Fruit fly (Drosophila melanogaster): Measurements from ENCODE around the gene CG33493.

The CG33493 gene

DNA sequence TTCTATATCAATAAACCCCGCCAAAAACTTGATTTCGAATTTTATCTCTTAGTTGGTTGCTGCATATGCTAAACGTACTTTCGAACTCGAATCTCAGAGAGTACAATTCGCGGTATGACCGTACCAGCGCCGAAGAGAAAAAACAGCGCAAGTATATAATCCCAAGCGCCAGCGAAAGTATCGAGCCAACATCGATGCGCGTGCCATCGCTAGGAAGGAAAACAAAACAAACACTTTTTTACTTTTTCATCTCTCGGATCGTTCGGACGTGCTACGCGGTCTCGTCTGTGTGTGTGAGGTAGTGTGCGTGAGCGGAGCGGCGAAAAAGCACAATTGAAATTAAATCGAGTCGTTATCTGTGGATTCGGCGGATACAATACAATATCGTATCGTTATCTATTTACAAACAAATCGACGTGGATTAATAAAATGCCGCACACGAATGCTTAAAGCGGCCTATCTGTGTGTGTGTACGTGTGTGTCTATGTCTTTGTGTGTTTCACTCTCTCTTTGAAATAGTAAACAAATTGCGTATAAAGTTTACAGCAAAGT, 28.4 kb downstream of the CG33493 start, which contains the start of gene simj (continued):
- TF ChIP-seq CG7987 (GFP tag; optimal IDR thresholded peaks at IDR 0.05) (peak; percentile 70), Ptx1 (GFP tag; IDR thresholded peaks at IDR 0.05) (no peak), CG13424 (tag; optimal IDR thresholded peaks at IDR 0.05) (peak; percentile 47), CG1603 (tag; optimal IDR thresholded peaks at IDR 0.05) (peak; percentile 89), insv (GFP tag; optimal IDR thresholded peaks at IDR 0.05) (peak in 1 of 2 experiments; percentile 60), CG16815 (GFP tag; optimal IDR thresholded peaks at IDR 0.05) (no peak), CG18599 (GFP tag; optimal IDR thresholded peaks at IDR 0.05) (peak; percentile 61), da (GFP tag; optimal IDR thresholded peaks at IDR 0.05) (no peak), CG17385 (GFP tag; optimal IDR thresholded peaks at IDR 0.05) (peak; percentile 64), mirr (GFP tag; optimal IDR thresholded peaks at IDR 0.05) (peak; percentile 83), tgo (GFP tag; IDR thresholded peaks at IDR 0.05) (0 out of 3 replicates have a peak, but pooled peaks have one; percentile 18), CG12942 (GFP tag; optimal IDR thresholded peaks at IDR 0.05) (no peak), pnt (GFP tag; optimal IDR thresholded peaks at IDR 0.05) (no peak), E2f1 (GFP tag; IDR thresholded peaks at IDR 0.05) (0 out of 2 replicates have a peak, but pooled peaks have one; percentile 16), HLHmδ (GFP tag; optimal IDR thresholded peaks at IDR 0.05) (peak; percentile 75), CG10274 (GFP tag; optimal IDR thresholded peaks at IDR 0.05) (no peak), tio (GFP tag; optimal IDR thresholded peaks at IDR 0.05) (no peak), tx (GFP tag; optimal IDR thresholded peaks at IDR 0.05) (peak; percentile 22), CG4730 (GFP tag; IDR thresholded peaks at IDR 0.05) (no peak), Max (GFP tag; optimal IDR thresholded peaks at IDR 0.05) (peak; percentile 36), yki (optimal IDR thresholded peaks at IDR 0.05) (no peak), CG32767 (GFP tag; IDR thresholded peaks at IDR 0.05) (no peak), nerfin-2 (GFP tag; IDR thresholded peaks at IDR 0.05; ENCODE audit: partially characterized antibody) (peak; percentile 51), knrl (GFP tag; IDR thresholded peaks at IDR 0.05; ENCODE audit: partially characterized antibody) (peak; percentile 81), maf-S (GFP tag; optimal IDR thresholded peaks at IDR 0.05) (no peak), CG10543 (GFP tag; optimal IDR thresholded peaks at IDR 0.05) (peak; percentile 86), Ets97D (GFP tag; optimal IDR thresholded peaks at IDR 0.05) (peak; percentile 86), CG10366 (GFP tag; IDR thresholded peaks at IDR 0.05) (no peak), CG12236 (GFP tag; optimal IDR thresholded peaks at IDR 0.05) (peak; percentile 21), CG10147 (GFP tag; optimal IDR thresholded peaks at IDR 0.05) (peak; percentile 2), az2 (GFP tag; optimal IDR thresholded peaks at IDR 0.05) (peak; percentile 13), CG1647 (GFP tag; optimal IDR thresholded peaks at IDR 0.05) (peak; percentile 13), CG32532 (GFP tag; IDR thresholded peaks at IDR 0.05) (peak; percentile 66), CoRest (tag; optimal IDR thresholded peaks at IDR 0.05) (peak; percentile 38), p53 (GFP tag; optimal IDR thresholded peaks at IDR 0.05) (peak; percentile 53), sens (GFP tag) (peak; percentile 82), Aef1 (GFP tag; IDR thresholded peaks at IDR 0.05) (no peak), prd (optimal IDR thresholded peaks at IDR 0.05) (no peak), prd (GFP tag; IDR thresholded peaks at IDR 0.05) (0 out of 3 replicates have a peak, but pooled peaks have one; percentile 8), CG8765 (GFP tag; IDR thresholded peaks at IDR 0.05) (no peak), grn (GFP tag; optimal IDR thresholded peaks at IDR 0.05) (peak; percentile 68), CG7357 (GFP tag; IDR thresholded peaks at IDR 0.05) (no peak), phol (tag; optimal IDR thresholded peaks at IDR 0.05) (peak; percentile 24), Stat92E (GFP tag; optimal IDR thresholded peaks at IDR 0.05) (peak in 1 of 3 experiments; percentile 75), ci (GFP tag; IDR thresholded peaks at IDR 0.05) (peak; percentile 81), bigmax (GFP tag; optimal IDR thresholded peaks at IDR 0.05) (peak; percentile 67), CG10565 (GFP tag; optimal IDR thresholded peaks at IDR 0.05) (no peak), CG6689 (GFP tag; IDR thresholded peaks at IDR 0.05) (0 out of 2 replicates have a peak, but pooled peaks have one; percentile 6), ab (GFP tag; optimal IDR thresholded peaks at IDR 0.05) (no peak), NfI (GFP tag; optimal IDR thresholded peaks at IDR 0.05) (peak; percentile 57), gce (GFP tag; IDR thresholded peaks at IDR 0.05) (peak; percentile 35; the same call in 1 of the 3 replicates)

Data from whole organism, embryonic.